Fruit fly (Drosophila melanogaster) whole organism, prepupa: ENCODE data around the gene CG33253.

Experiments used
- Blimp-1 ChIP-seq: fragments of 200-800 bp; sonication (Bioruptor generic); optimal IDR thresholded peaks from 3 replicates; lab custom pipeline; 2017; ENCODE audit warnings: missing biosample characterization, missing genetic modification characterization, mild to moderate bottlenecking, moderate library complexity, missing genetic modification reagents
- CG10669 ChIP-seq: fragments of 200-800 bp; sonication (Bioruptor generic); optimal IDR thresholded peaks from 3 replicates; lab custom pipeline; 2018; ENCODE audit warnings: missing biosample characterization, mild to moderate bottlenecking, missing genetic modification characterization, moderate library complexity
- CG15336 ChIP-seq: fragments of 200-800 bp; sonication (Bioruptor generic); IDR thresholded peaks from 2 replicates; pipeline ENCODE4 v1.3.6; 2022; ENCODE audit warnings: missing biosample characterization, missing genetic modification characterization
- Eip93F ChIP-seq: fragments of 200-800 bp; sonication (Bioruptor generic); optimal IDR thresholded peaks from 2 replicates; lab custom pipeline; 2016; ENCODE audit warnings: missing biosample characterization, mild to moderate bottlenecking, missing genetic modification characterization
- Ets21C ChIP-seq: fragments of 200-800 bp; sonication (Bioruptor generic); optimal IDR thresholded peaks from 3 replicates; lab custom pipeline; 2016; ENCODE audit warnings: missing biosample characterization, missing genetic modification characterization
- Ets96B ChIP-seq: fragments of 200-800 bp; optimal IDR thresholded peaks from 2 replicates; lab custom pipeline; 2019; ENCODE audit warnings: missing biosample characterization, mild to moderate bottlenecking, missing genetic modification characterization, moderate library complexity
- fd85E ChIP-seq: fragments of 200-800 bp; sonication (Bioruptor generic); optimal IDR thresholded peaks from 3 replicates; lab custom pipeline; 2016; ENCODE audit warnings: missing biosample characterization, missing genetic modification characterization
- ss ChIP-seq, 2 experiments: fragments of 200-800 bp; sonication (Bioruptor generic); optimal IDR thresholded peaks; 2 replicates in 1 of 2; 3 replicates in 1 of 2; lab custom pipeline; 2017 to 2018; ENCODE audit warnings: mild to moderate bottlenecking in 2 of 2, missing biosample characterization in 2 of 2, missing genetic modification characterization in 2 of 2, moderate library complexity in 1 of 2

DNA sequence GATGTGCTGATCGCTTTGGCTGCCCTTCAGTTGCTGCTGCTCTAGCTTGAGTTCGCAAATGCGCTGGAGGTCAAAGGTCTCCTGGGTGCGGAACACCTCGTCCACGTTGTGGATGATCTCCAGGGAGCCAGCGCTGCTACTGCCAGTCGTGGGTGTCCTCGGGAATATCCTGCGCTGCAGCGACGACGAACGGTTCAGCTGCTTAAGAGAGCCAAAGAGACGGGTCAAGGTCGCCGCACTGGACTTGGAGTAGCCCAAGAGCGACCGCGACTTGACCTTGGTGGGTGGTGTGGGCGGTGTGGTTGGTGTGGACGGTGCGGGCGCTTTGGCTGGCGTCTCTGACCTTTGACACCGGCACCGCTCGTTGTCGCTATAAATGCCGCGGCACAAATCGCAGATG, 29.0 kb upstream of the CG33253 start:
- TF ChIP-seq CG10669 (GFP tag; lab: Kevin White, UChicago) (no peak), Ets21C (GFP tag; lab: Kevin White, UChicago) (no peak), CG15336 (GFP tag; lab: Robert Waterston, UW) (no peak), Eip93F (GFP tag; lab: Kevin White, UChicago) (no peak), fd85E (GFP tag; lab: Kevin White, UChicago) (no peak), Blimp-1 (GFP tag; lab: Kevin White, UChicago) (no peak), Ets96B (tag; lab: Kevin White, UChicago) (no peak), ss (GFP tag; optimal IDR thresholded peaks at IDR 0.05; lab: Kevin White, UChicago) (no peak)
